Fruit fly (Drosophila melanogaster) whole organism: ENCODE data around the gene MP1.

Source experiments
- CG8478 ChIP-seq: fragments of >200 bp; optimal IDR thresholded peaks from 2 replicates; lab custom pipeline; 2018; ENCODE audit warnings: inconsistent platforms
- Dll ChIP-seq: fragments of >200 bp; optimal IDR thresholded peaks from 2 replicates; lab custom pipeline; 2017
- EcR ChIP-seq, 2 experiments: fragments of >200 bp; optimal IDR thresholded peaks; 2 replicates each; lab custom pipeline; 2017; ENCODE audit warnings: missing biosample characterization in 2 of 2, missing genetic modification characterization in 2 of 2, missing genetic modification reagents in 2 of 2
- pan ChIP-seq: fragments of >200 bp; optimal IDR thresholded peaks from 2 replicates; lab custom pipeline; 2017
- psq ChIP-seq: fragments of >200 bp; optimal IDR thresholded peaks from 2 replicates; lab custom pipeline; 2017
- usp ChIP-seq: fragments of >200 bp; optimal IDR thresholded peaks from 2 replicates; lab custom pipeline; 2017; ENCODE audit warnings: missing biosample characterization, missing genetic modification characterization, mixed read lengths

MP1 gene

dm6 chr3R:4307664-4308416 lies at the start of gene MP1:
TSS of gene MP1 (plus strand) at chr3R:4307908.
- TF ChIP-seq Dll (lab: Kevin White, UChicago) (no peak), EcR (GFP tag; optimal IDR thresholded peaks at IDR 0.05; lab: Kevin White, UChicago) (no peak), CG8478 (lab: Kevin White, UChicago) (no peak), psq (no peak), pan (lab: Kevin White, UChicago) (no peak), usp (GFP tag; lab: Kevin White, UChicago) (no peak)

dm6 chr3R:4266470-4266869 lies 41.2 kb upstream of the MP1 start, which contains the start of gene CG1092:
TSS of gene CG1092 (plus strand) at chr3R:4266770.
- TF ChIP-seq Dll (lab: Kevin White, UChicago): no peak

dm6 chr3R:4268339-4268738 lies 39.4 kb upstream of the MP1 start:
- TF ChIP-seq psq: no peak
- TF ChIP-seq usp (GFP tag; lab: Kevin White, UChicago): no peak
- no peak for TF ChIP-seq EcR (GFP tag; optimal IDR thresholded peaks at IDR 0.05; lab: Kevin White, UChicago)
- TF ChIP-seq CG8478 (lab: Kevin White, UChicago): no peak
- TF ChIP-seq pan (lab: Kevin White, UChicago): no peak
- no peak for TF ChIP-seq Dll (lab: Kevin White, UChicago)

DNA sequence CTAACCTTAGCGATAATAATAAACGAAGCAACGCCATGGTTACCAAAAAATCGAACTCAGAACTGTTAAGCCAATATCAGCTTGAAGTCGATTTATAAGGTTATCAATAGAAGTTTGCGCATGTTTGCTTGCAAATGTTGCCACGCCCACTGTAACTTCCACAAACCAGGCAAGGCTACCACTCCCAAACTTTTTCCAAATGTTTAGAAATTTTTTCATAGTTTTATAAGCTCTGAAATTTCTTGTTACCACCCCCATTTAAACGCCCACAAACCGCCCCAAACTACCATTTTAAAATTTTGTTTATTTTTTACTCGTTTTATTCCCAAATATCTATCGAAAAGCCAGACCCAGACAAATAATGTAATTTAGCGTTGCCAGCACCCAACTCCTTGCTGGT lies 29.9 kb upstream of the MP1 start, which contains the start of gene flip:
flip (minus strand) TSS at position 101 of the 400 bp plus-strand sequence.
- TF ChIP-seq Dll (lab: Kevin White, UChicago) (no peak), EcR (GFP tag; optimal IDR thresholded peaks at IDR 0.05; lab: Kevin White, UChicago) (no peak), psq (no peak), usp (GFP tag; lab: Kevin White, UChicago) (no peak), pan (lab: Kevin White, UChicago) (no peak), CG8478 (lab: Kevin White, UChicago) (no peak)

DNA sequence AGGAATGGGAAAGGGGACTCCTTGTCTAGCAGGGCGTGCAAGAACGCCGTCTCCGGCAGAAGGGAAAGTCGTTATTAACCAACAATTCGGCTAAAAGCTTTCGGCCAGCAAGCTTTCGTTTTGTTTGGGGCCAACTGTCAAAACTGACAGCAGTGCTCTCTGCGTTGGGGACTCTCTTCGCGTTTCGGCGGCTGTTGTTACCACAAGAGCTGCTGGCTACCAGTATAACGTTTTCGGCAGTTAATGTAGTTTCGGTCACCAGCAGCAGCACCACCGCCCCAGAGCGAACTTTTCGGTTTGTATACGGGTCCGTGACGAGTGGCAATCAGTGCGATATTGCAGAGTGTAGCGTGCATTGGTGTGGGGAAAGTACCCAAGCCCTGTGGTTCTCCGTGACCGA lies 27.6 kb upstream of the MP1 start, which contains the start of gene cpx:
cpx (plus strand) TSS at position 160 of the 400 bp plus-strand sequence.
- TF ChIP-seq psq (no peak), Dll (lab: Kevin White, UChicago) (no peak), CG8478 (lab: Kevin White, UChicago) (no peak), pan (lab: Kevin White, UChicago) (no peak), EcR (GFP tag; optimal IDR thresholded peaks at IDR 0.05; lab: Kevin White, UChicago) (no peak), usp (GFP tag; lab: Kevin White, UChicago) (no peak)

DNA sequence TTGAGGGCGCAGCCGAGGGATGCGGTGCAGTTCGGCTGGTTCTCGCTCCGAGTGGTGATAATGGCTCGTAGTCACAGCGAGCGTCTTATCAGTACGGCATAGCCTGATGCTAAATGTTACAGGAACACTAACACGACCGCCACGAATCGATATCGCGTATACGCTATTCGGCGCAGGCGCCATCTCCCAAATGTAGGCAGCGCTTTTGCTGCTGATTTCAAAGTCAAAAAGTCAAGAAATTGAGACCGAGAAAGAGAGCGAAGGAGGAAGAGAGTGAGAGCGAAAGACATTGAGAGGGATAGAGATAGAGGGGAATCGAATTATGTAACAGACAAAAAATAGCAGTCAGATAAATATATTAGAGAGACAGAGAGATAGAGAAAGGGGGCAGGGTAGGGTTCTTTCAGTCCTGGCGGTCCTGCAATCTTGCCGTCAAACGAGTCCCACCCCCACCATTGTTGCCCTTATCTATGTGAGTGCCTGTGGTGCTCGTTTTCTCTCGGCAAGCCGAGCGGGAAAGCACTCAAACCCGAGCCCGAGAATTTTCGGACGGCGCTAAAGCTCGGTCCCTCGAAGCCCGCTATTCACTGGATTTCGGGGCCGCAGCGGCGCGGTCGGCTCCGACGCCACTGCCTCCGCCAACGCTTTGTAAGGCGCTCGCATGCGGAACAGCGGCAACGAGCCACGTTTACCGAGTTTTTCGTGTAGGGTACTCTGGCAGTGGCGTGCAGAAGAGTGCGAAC lies 26.4 kb upstream of the MP1 start:
- TF ChIP-seq pan (lab: Kevin White, UChicago) (no peak), usp (GFP tag; lab: Kevin White, UChicago) (no peak), EcR (GFP tag; optimal IDR thresholded peaks at IDR 0.05; lab: Kevin White, UChicago) (no peak), Dll (lab: Kevin White, UChicago) (no peak), psq (no peak), CG8478 (lab: Kevin White, UChicago) (no peak)

DNA sequence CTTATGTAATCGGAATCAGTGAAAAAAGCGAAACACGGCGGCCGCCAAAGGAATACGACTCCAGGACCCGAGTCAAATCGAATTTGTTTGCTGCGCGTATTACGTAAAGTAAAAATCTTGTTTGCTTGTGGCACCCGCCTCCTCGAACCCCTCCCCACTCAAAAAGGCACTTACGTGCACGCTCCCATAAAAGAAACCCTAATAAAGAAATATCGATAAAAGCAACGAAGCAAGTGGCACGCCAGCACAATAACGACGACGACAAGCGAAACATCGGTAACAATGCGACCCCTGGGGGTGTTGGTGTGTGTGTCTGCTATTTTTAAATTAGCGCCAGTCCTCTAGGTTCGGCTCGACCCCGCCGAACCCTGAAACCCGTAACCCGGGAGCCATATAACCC lies 25.5 kb upstream of the MP1 start:
- no peak for TF ChIP-seq psq
- TF ChIP-seq usp (GFP tag; lab: Kevin White, UChicago): no peak
- TF ChIP-seq CG8478 (lab: Kevin White, UChicago): no peak
- TF ChIP-seq Dll (lab: Kevin White, UChicago): no peak
- TF ChIP-seq pan (lab: Kevin White, UChicago): no peak
- TF ChIP-seq EcR (GFP tag; optimal IDR thresholded peaks at IDR 0.05; lab: Kevin White, UChicago): no peak

DNA sequence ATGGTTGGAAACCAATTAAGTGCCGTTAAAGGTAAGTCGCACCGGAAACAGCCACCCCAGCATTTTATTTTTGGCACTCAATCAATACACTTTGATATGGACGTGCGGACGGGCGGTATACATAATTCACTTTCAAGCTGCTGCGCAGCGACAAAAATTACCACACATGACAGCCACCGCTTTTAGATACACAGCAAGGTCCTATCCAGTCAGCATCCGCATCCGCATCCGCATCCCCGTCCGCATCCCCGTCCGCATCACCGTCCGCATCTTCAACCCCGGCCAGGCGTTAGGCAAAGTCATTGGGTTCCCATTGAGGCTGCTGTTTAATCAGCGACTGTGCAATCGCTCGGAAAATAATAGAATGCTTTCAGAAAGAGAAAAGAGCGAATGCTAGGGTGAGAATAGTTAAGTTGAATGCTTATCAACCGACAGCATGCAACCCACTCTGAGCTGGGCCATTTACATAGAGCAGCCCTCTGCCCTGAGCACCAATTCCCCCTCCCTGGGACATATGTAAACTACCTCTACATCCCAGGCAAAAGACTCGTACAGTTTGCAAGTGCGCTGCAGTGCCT lies 23.2 kb upstream of the MP1 start:
- no peak for TF ChIP-seq psq
- TF ChIP-seq pan (lab: Kevin White, UChicago): no peak
- no peak for TF ChIP-seq CG8478 (lab: Kevin White, UChicago)
- no peak for TF ChIP-seq EcR (GFP tag; optimal IDR thresholded peaks at IDR 0.05; lab: Kevin White, UChicago)
- TF ChIP-seq Dll (lab: Kevin White, UChicago): no peak
- no peak for TF ChIP-seq usp (GFP tag; lab: Kevin White, UChicago)

- TF ChIP-seq psq (no peak), Dll (lab: Kevin White, UChicago) (no peak), pan (lab: Kevin White, UChicago) (no peak), CG8478 (lab: Kevin White, UChicago) (no peak), usp (GFP tag; lab: Kevin White, UChicago) (no peak), EcR (GFP tag; optimal IDR thresholded peaks at IDR 0.05; lab: Kevin White, UChicago) (no peak)
Observed at dm6 chr3R:4291289-4291688, 16.4 kb upstream of the MP1 start.

dm6 chr3R:4292185-4292584 lies 15.5 kb upstream of the MP1 start:
- TF ChIP-seq usp (GFP tag; lab: Kevin White, UChicago) (no peak), Dll (lab: Kevin White, UChicago) (no peak), psq (no peak), EcR (GFP tag; optimal IDR thresholded peaks at IDR 0.05; lab: Kevin White, UChicago) (no peak), CG8478 (lab: Kevin White, UChicago) (no peak), pan (lab: Kevin White, UChicago) (no peak)

dm6 chr3R:4294689-4295088 lies 13.0 kb upstream of the MP1 start, which contains the start of gene Nepl11:
TSS of gene Nepl11 (minus strand) at chr3R:4294840.
- no peak for TF ChIP-seq psq
- TF ChIP-seq CG8478 (lab: Kevin White, UChicago): no peak
- no peak for TF ChIP-seq usp (GFP tag; lab: Kevin White, UChicago)
- TF ChIP-seq Dll (lab: Kevin White, UChicago): no peak
